Worm (Caenorhabditis elegans) whole organism, L3 larva: ENCODE results near the gene T23F6.5.

ENCODE experiments used
- egl-27 ChIP-seq: sonication (generic microtip); optimal IDR thresholded peaks from 4 replicates; lab custom pipeline; 2017; ENCODE audit warnings: missing biosample characterization, missing genetic modification reagents, missing genetic modification characterization
- elt-3 ChIP-seq, 3 experiments: fragments of 150-350 bp in 1 of 3; sonication (generic microtip) in 2 of 3; optimal IDR thresholded peaks; 2 replicates in 2 of 3; 4 replicates in 1 of 3; lab custom pipeline; 2014 to 2017; ENCODE audit warnings: missing biosample characterization in 3 of 3, missing genetic modification characterization in 3 of 3
- hmg-11 ChIP-seq: sonication (generic microtip); optimal IDR thresholded peaks from 2 replicates; lab custom pipeline; 2016; ENCODE audit warnings: missing genetic modification characterization, missing compliant biosample characterization
- lin-39 ChIP-seq: fragments of 150-350 bp; optimal IDR thresholded peaks from 2 replicates; lab custom pipeline; 2018; ENCODE audit warnings: missing biosample characterization, missing genetic modification reagents, missing genetic modification characterization
- mdl-1 ChIP-seq: fragments of 150-350 bp; optimal IDR thresholded peaks from 2 replicates; lab custom pipeline; 2014; ENCODE audit warnings: missing biosample characterization, missing genetic modification characterization
- nfya-1 ChIP-seq: sonication (generic microtip); optimal IDR thresholded peaks from 2 replicates; lab custom pipeline; 2017; ENCODE audit warnings: missing genetic modification characterization, mild to moderate bottlenecking, missing compliant biosample characterization, antibody characterized with exemption, moderate library complexity; ENCODE audit not compliant: insufficient read depth
- nhr-28 ChIP-seq: fragments of 150-350 bp; optimal IDR thresholded peaks from 2 replicates; lab custom pipeline; 2014; ENCODE audit warnings: missing biosample characterization, missing genetic modification characterization
- nhr-77 ChIP-seq: fragments of 150-350 bp; optimal IDR thresholded peaks from 2 replicates; lab custom pipeline; 2014; ENCODE audit warnings: missing biosample characterization, missing genetic modification characterization
- pha-4 ChIP-seq: fragments of 150-350 bp; optimal IDR thresholded peaks from 2 replicates; lab custom pipeline; 2014; ENCODE audit warnings: missing biosample characterization, missing genetic modification reagents, missing genetic modification characterization
- pqm-1 ChIP-seq: fragments of 150-350 bp; optimal IDR thresholded peaks from 2 replicates; lab custom pipeline; 2017; ENCODE audit warnings: missing biosample characterization, missing genetic modification characterization, inconsistent platforms
- snpc-4 ChIP-seq: fragments of 150-350 bp; optimal IDR thresholded peaks from 2 replicates; lab custom pipeline; 2014; ENCODE audit warnings: missing biosample characterization, missing genetic modification characterization
- tbx-2 ChIP-seq: sonication (generic microtip); optimal IDR thresholded peaks from 2 replicates; lab custom pipeline; 2016; ENCODE audit warnings: mild to moderate bottlenecking, missing genetic modification characterization, missing compliant biosample characterization
- unc-39 ChIP-seq: sonication (generic microtip); optimal IDR thresholded peaks from 4 replicates; lab custom pipeline; 2017; ENCODE audit warnings: missing biosample characterization, missing genetic modification characterization
- zag-1 ChIP-seq: fragments of 150-350 bp; optimal IDR thresholded peaks from 2 replicates; lab custom pipeline; 2014; ENCODE audit warnings: missing biosample characterization, missing genetic modification characterization

ce11 chrIV:12755641-12756040 lies 14.3 kb upstream of the T23F6.5 start:
- TF ChIP-seq egl-27 (tag; lab: Kevin White, UChicago): no peak
- no peak for TF ChIP-seq mdl-1 (tag; lab: Kevin White, UChicago)
- TF ChIP-seq pha-4 (tag; lab: Kevin White, UChicago): no peak
- TF ChIP-seq elt-3 (tag; optimal IDR thresholded peaks at IDR 0.05; lab: Kevin White, UChicago): no peak
- TF ChIP-seq lin-39 (tag; lab: Kevin White, UChicago): no peak
- no peak for TF ChIP-seq nhr-28
- TF ChIP-seq unc-39: no peak
- TF ChIP-seq nhr-77 (tag; lab: Kevin White, UChicago): no peak
- TF ChIP-seq tbx-2: no peak
- TF ChIP-seq snpc-4: no peak
- TF ChIP-seq pqm-1 (tag; lab: Kevin White, UChicago): no peak
- no peak for TF ChIP-seq zag-1 (tag; lab: Kevin White, UChicago)
- TF ChIP-seq hmg-11 (tag; lab: Kevin White, UChicago): no peak
- TF ChIP-seq nfya-1 (tag; lab: Kevin White, UChicago): no peak
